Worm (Caenorhabditis elegans) whole organism, L3 larva: ENCODE data around the gene Y113G7A.14.

ENCODE experiments used
- R02D3.7 ChIP-seq: fragments of 150-350 bp; optimal IDR thresholded peaks from 2 replicates; lab custom pipeline; 2014; ENCODE audit warnings: missing biosample characterization, missing genetic modification characterization
- ZK546.5 ChIP-seq: sonication (generic microtip); optimal IDR thresholded peaks from 2 replicates; lab custom pipeline; 2017; ENCODE audit warnings: missing biosample characterization, missing genetic modification characterization
- ama-1 ChIP-seq: fragments of 150-350 bp; optimal IDR thresholded peaks from 2 replicates; lab custom pipeline; 2018
- ceh-16 ChIP-seq: sonication (generic microtip); optimal IDR thresholded peaks from 2 replicates; lab custom pipeline; 2017; ENCODE audit warnings: missing biosample characterization, missing genetic modification characterization
- ceh-28 ChIP-seq: fragments of 150-350 bp; optimal IDR thresholded peaks from 2 replicates; lab custom pipeline; 2014; ENCODE audit warnings: missing biosample characterization, missing genetic modification reagents, missing genetic modification characterization
- ceh-82 ChIP-seq: fragments of 150-350 bp; optimal IDR thresholded peaks from 2 replicates; lab custom pipeline; 2014; ENCODE audit warnings: missing biosample characterization, missing genetic modification characterization
- ceh-9 ChIP-seq: sonication (generic microtip); optimal IDR thresholded peaks from 2 replicates; lab custom pipeline; 2018; ENCODE audit warnings: missing biosample characterization, missing genetic modification characterization
- daf-12 ChIP-seq: fragments of 150-350 bp; optimal IDR thresholded peaks from 2 replicates; lab custom pipeline; 2014; ENCODE audit warnings: missing biosample characterization, missing genetic modification reagents, missing genetic modification characterization
- egl-27 ChIP-seq: sonication (generic microtip); optimal IDR thresholded peaks from 4 replicates; lab custom pipeline; 2017; ENCODE audit warnings: missing biosample characterization, missing genetic modification reagents, missing genetic modification characterization
- egl-5 ChIP-seq: fragments of 150-350 bp; optimal IDR thresholded peaks from 2 replicates; lab custom pipeline; 2017; ENCODE audit warnings: missing biosample characterization, missing genetic modification reagents, missing genetic modification characterization, inconsistent platforms
- elt-2 ChIP-seq: sonication (generic microtip); optimal IDR thresholded peaks from 2 replicates; lab custom pipeline; 2016; ENCODE audit warnings: missing genetic modification reagents, mild to moderate bottlenecking, missing genetic modification characterization, missing compliant biosample characterization
- elt-3 ChIP-seq, 3 experiments: fragments of 150-350 bp in 1 of 3; sonication (generic microtip) in 2 of 3; optimal IDR thresholded peaks; 2 replicates in 2 of 3; 4 replicates in 1 of 3; lab custom pipeline; 2014 to 2017; ENCODE audit warnings: missing biosample characterization in 3 of 3, missing genetic modification characterization in 3 of 3
- fkh-10 ChIP-seq: sonication (generic microtip); optimal IDR thresholded peaks from 2 replicates; lab custom pipeline; 2017; ENCODE audit warnings: missing biosample characterization, missing genetic modification reagents, missing genetic modification characterization
- fkh-2 ChIP-seq: fragments of 150-350 bp; optimal IDR thresholded peaks from 2 replicates; lab custom pipeline; 2014; ENCODE audit warnings: missing biosample characterization, missing genetic modification reagents, missing genetic modification characterization
- fos-1 ChIP-seq: fragments of 150-350 bp; optimal IDR thresholded peaks from 2 replicates; lab custom pipeline; 2014; ENCODE audit warnings: missing biosample characterization, missing genetic modification characterization
- hmg-11 ChIP-seq: sonication (generic microtip); optimal IDR thresholded peaks from 2 replicates; lab custom pipeline; 2016; ENCODE audit warnings: missing genetic modification characterization, missing compliant biosample characterization
- lin-15B ChIP-seq: fragments of 150-350 bp; optimal IDR thresholded peaks from 2 replicates; lab custom pipeline; 2014; ENCODE audit warnings: missing biosample characterization, missing genetic modification characterization
- lin-39 ChIP-seq: fragments of 150-350 bp; optimal IDR thresholded peaks from 2 replicates; lab custom pipeline; 2018; ENCODE audit warnings: missing biosample characterization, missing genetic modification reagents, missing genetic modification characterization
- lsy-12 ChIP-seq: sonication (generic microtip); optimal IDR thresholded peaks from 2 replicates; lab custom pipeline; 2016; ENCODE audit warnings: mild to moderate bottlenecking, missing genetic modification characterization, missing compliant biosample characterization
- mdl-1 ChIP-seq: fragments of 150-350 bp; optimal IDR thresholded peaks from 2 replicates; lab custom pipeline; 2014; ENCODE audit warnings: missing biosample characterization, missing genetic modification characterization
- mml-1 ChIP-seq: fragments of 150-350 bp; sonication (generic microtip); optimal IDR thresholded peaks from 3 replicates; lab custom pipeline; 2014; ENCODE audit warnings: missing biosample characterization, missing genetic modification characterization
- nfya-1 ChIP-seq: sonication (generic microtip); optimal IDR thresholded peaks from 2 replicates; lab custom pipeline; 2017; ENCODE audit warnings: missing genetic modification characterization, mild to moderate bottlenecking, missing compliant biosample characterization, antibody characterized with exemption, moderate library complexity; ENCODE audit not compliant: insufficient read depth
- nhr-11 ChIP-seq: fragments of 150-350 bp; optimal IDR thresholded peaks from 2 replicates; lab custom pipeline; 2014; ENCODE audit warnings: missing biosample characterization, missing genetic modification characterization
- nhr-12 ChIP-seq: fragments of 150-350 bp; optimal IDR thresholded peaks from 2 replicates; lab custom pipeline; 2014; ENCODE audit warnings: missing biosample characterization, missing genetic modification characterization
- nhr-23 ChIP-seq: fragments of 150-350 bp; optimal IDR thresholded peaks from 2 replicates; lab custom pipeline; 2014; ENCODE audit warnings: missing biosample characterization, missing genetic modification reagents, missing genetic modification characterization
- nhr-237 ChIP-seq: fragments of 150-350 bp; optimal IDR thresholded peaks from 2 replicates; lab custom pipeline; 2014; ENCODE audit warnings: missing biosample characterization, missing genetic modification characterization
- nhr-25 ChIP-seq: sonication (generic microtip); optimal IDR thresholded peaks from 2 replicates; lab custom pipeline; 2017; ENCODE audit warnings: missing biosample characterization, missing genetic modification characterization
- nhr-28 ChIP-seq: fragments of 150-350 bp; optimal IDR thresholded peaks from 2 replicates; lab custom pipeline; 2014; ENCODE audit warnings: missing biosample characterization, missing genetic modification characterization
- nhr-43 ChIP-seq: sonication (generic microtip); optimal IDR thresholded peaks from 2 replicates; lab custom pipeline; 2016; ENCODE audit warnings: mild to moderate bottlenecking, missing genetic modification characterization, missing compliant biosample characterization; ENCODE audit not compliant: poor library complexity, severe bottlenecking
- nhr-67 ChIP-seq: fragments of 150-350 bp; optimal IDR thresholded peaks from 2 replicates; lab custom pipeline; 2014; ENCODE audit warnings: missing biosample characterization, missing genetic modification characterization
- nhr-77 ChIP-seq: fragments of 150-350 bp; optimal IDR thresholded peaks from 2 replicates; lab custom pipeline; 2014; ENCODE audit warnings: missing biosample characterization, missing genetic modification characterization
- pha-4 ChIP-seq: fragments of 150-350 bp; optimal IDR thresholded peaks from 2 replicates; lab custom pipeline; 2014; ENCODE audit warnings: missing biosample characterization, missing genetic modification reagents, missing genetic modification characterization
- pqm-1 ChIP-seq: fragments of 150-350 bp; optimal IDR thresholded peaks from 2 replicates; lab custom pipeline; 2017; ENCODE audit warnings: missing biosample characterization, missing genetic modification characterization, inconsistent platforms
- skn-1 ChIP-seq: fragments of 150-350 bp; optimal IDR thresholded peaks from 2 replicates; lab custom pipeline; 2014; ENCODE audit warnings: missing biosample characterization, missing genetic modification characterization
- snpc-4 ChIP-seq: fragments of 150-350 bp; optimal IDR thresholded peaks from 2 replicates; lab custom pipeline; 2014; ENCODE audit warnings: missing biosample characterization, missing genetic modification characterization
- tbx-2 ChIP-seq: sonication (generic microtip); optimal IDR thresholded peaks from 2 replicates; lab custom pipeline; 2016; ENCODE audit warnings: mild to moderate bottlenecking, missing genetic modification characterization, missing compliant biosample characterization
- unc-39 ChIP-seq: sonication (generic microtip); optimal IDR thresholded peaks from 4 replicates; lab custom pipeline; 2017; ENCODE audit warnings: missing biosample characterization, missing genetic modification characterization
- unc-62 ChIP-seq: fragments of 150-350 bp; sonication (generic microtip); optimal IDR thresholded peaks from 4 replicates; lab custom pipeline; 2014; ENCODE audit warnings: missing biosample characterization, missing genetic modification reagents, missing genetic modification characterization
- ztf-11 ChIP-seq: fragments of 150-350 bp; optimal IDR thresholded peaks from 2 replicates; lab custom pipeline; 2014; ENCODE audit warnings: missing biosample characterization, missing genetic modification characterization
- ztf-4 ChIP-seq: fragments of 150-350 bp; optimal IDR thresholded peaks from 2 replicates; lab custom pipeline; 2014; ENCODE audit warnings: missing biosample characterization, missing genetic modification characterization

Gene Y113G7A.14

ce11 chrV:20127543-20127942, 10.7 kb downstream of the Y113G7A.14 start:
- TF ChIP-seq daf-12 (tag; lab: Kevin White, UChicago) (no peak), fkh-2 (tag; lab: Kevin White, UChicago) (no peak), nhr-23 (no peak), hmg-11 (tag; lab: Kevin White, UChicago) (no peak), egl-27 (tag; lab: Kevin White, UChicago) (no peak), mdl-1 (tag; lab: Kevin White, UChicago) (no peak), fos-1 (no peak), mml-1 (no peak), ceh-9 (tag; lab: Kevin White, UChicago) (no peak), ztf-11 (tag; lab: Kevin White, UChicago) (no peak), ceh-28 (tag; lab: Kevin White, UChicago) (no peak), R02D3.7 (tag; lab: Kevin White, UChicago) (no peak), skn-1 (no peak), lin-39 (tag; lab: Kevin White, UChicago) (no peak), ztf-4 (tag; lab: Kevin White, UChicago) (no peak), tbx-2 (tag; lab: Kevin White, UChicago) (no peak), ceh-16 (tag; lab: Kevin White, UChicago) (no peak), nhr-28 (tag; lab: Kevin White, UChicago) (no peak)

DNA sequence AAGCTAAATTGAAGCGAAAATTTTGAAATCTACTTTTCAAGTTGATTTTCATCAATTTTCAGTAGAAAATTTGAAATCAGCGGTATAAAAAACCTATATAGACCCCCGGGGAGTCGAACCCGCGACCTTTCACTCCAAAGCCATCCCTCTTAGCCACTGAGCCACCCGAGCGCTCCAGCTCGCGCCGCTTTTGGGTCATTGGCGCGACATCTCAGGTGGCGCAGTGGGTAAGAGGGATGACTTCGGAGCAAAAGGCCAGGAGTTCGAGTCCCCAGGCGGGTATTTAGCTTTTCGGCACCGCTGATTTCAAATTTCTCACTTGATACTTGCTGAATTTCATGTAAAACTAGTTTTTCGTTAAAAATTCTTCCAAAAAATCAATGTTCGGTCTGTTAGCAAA, 11.6 kb downstream of the Y113G7A.14 start:
- TF ChIP-seq nhr-77 (tag; lab: Kevin White, UChicago), result no peak
- no peak for TF ChIP-seq daf-12 (tag; lab: Kevin White, UChicago)
- TF ChIP-seq nhr-28 (tag; lab: Kevin White, UChicago), result no peak
- no peak for TF ChIP-seq snpc-4
- TF ChIP-seq pqm-1, result no peak

DNA sequence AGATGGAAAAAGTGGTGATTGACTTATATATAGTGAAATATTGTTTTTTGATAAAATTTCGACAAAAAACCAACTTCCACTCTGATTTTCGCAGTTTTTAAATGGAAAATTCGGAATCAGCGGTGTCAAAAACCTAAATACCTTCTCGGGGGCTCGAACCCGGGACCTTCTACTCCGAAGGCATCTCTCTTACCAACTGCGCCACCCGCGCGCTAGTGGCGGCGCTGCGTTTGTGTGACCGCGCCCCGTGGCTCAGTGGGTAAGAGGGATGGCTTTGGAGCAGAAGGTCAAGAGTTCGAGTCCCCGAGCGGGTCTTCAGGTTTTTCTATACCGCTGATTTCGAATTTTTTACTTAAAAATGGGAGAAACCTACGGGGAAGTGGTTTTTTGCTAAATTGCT, 13.1 kb downstream of the Y113G7A.14 start:
- TF ChIP-seq lin-39 (tag; lab: Kevin White, UChicago) (no peak), ztf-4 (tag; lab: Kevin White, UChicago) (no peak), ceh-9 (tag; lab: Kevin White, UChicago) (no peak), ztf-11 (tag; lab: Kevin White, UChicago) (no peak), nhr-11 (no peak), fkh-10 (GFP tag; lab: Kevin White, UChicago) (no peak), ceh-82 (no peak), nhr-28 (tag; lab: Kevin White, UChicago) (no peak), elt-3 (tag; optimal IDR thresholded peaks at IDR 0.05; lab: Kevin White, UChicago) (no peak)

ce11 chrV:20124393-20124792, 13.9 kb downstream of the Y113G7A.14 start:
- no peak for TF ChIP-seq R02D3.7 (tag; lab: Kevin White, UChicago)
- TF ChIP-seq mdl-1 (tag; lab: Kevin White, UChicago), result no peak
- no peak for TF ChIP-seq pha-4 (tag; lab: Kevin White, UChicago)
- no peak for TF ChIP-seq ZK546.5
- TF ChIP-seq nhr-43 (tag; lab: Kevin White, UChicago), result no peak
- TF ChIP-seq daf-12 (tag; lab: Kevin White, UChicago), result no peak
- TF ChIP-seq unc-62 (GFP tag; lab: Kevin White, UChicago), result no peak
- TF ChIP-seq tbx-2 (tag; lab: Kevin White, UChicago), result no peak
- TF ChIP-seq, all 47 proteins: peak for 0

- TF ChIP-seq nhr-23 (no peak), nhr-77 (tag; lab: Kevin White, UChicago) (no peak), ZK546.5 (no peak), elt-3 (tag; optimal IDR thresholded peaks at IDR 0.05; lab: Kevin White, UChicago) (no peak), fos-1 (no peak), tbx-2 (tag; lab: Kevin White, UChicago) (no peak), nhr-12 (no peak), nhr-11 (no peak), nfya-1 (no peak), egl-5 (tag; lab: Kevin White, UChicago) (no peak), nhr-28 (tag; lab: Kevin White, UChicago) (no peak)
These were observed 14.6 kb downstream of the Y113G7A.14 start for ce11 chrV:20123616-20124015.

DNA sequence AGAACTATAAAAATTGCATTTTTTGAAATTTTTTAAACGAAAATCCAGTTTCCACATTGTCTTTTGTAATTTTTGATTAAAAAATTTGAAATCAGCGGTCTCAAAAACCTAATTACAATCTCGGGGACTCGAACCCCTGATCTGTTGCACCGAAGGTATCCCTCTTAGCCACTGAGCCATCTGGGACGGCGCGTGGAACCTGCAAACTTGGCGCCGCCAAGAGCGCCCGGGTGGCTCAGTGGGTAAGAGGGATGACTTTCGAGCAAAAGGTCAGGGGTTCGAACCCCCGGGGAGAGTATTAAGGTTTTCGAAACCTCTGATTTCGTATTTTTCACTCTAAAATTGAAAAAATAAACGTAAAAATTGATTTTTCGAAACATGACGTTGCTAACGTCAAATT, 15.2 kb downstream of the Y113G7A.14 start:
- TF ChIP-seq nhr-237 (tag; lab: Kevin White, UChicago) (no peak), fos-1 (no peak), ama-1 (lab: Kevin White, UChicago) (no peak), ztf-11 (tag; lab: Kevin White, UChicago) (no peak), ceh-82 (no peak), nhr-25 (tag; lab: Kevin White, UChicago) (no peak), nhr-67 (tag; lab: Kevin White, UChicago) (no peak), elt-2 (no peak), mdl-1 (tag; lab: Kevin White, UChicago) (no peak), lin-15B (tag; lab: Kevin White, UChicago) (no peak), nhr-23 (no peak), unc-39 (no peak), lsy-12 (no peak), nfya-1 (no peak), hmg-11 (tag; lab: Kevin White, UChicago) (no peak), fkh-2 (tag; lab: Kevin White, UChicago) (no peak), R02D3.7 (tag; lab: Kevin White, UChicago) (no peak), nhr-77 (tag; lab: Kevin White, UChicago) (no peak)
- TF ChIP-seq, all 47 proteins: peak for 0
